Fruit fly (Drosophila melanogaster) whole organism, embryonic: ENCODE measurements around the gene Tace.
A peak's percentile ranks its signal among the peaks of the same experiment; 100 is the strongest.

Experiments used
- Aef1 ChIP-seq: fragments of 200-800 bp; sonication (Bioruptor generic); IDR thresholded peaks from 3 replicates; pipeline ENCODE4 v1.3.6; 2022; ENCODE audit warnings: missing biosample characterization, missing genetic modification characterization
- CG10366 ChIP-seq: fragments of 200-800 bp; sonication (Bioruptor generic); IDR thresholded peaks from 2 replicates; pipeline ENCODE4 v1.3.6; 2022; ENCODE audit warnings: missing biosample characterization, missing genetic modification characterization
- CG10543 ChIP-seq: fragments of 200-800 bp; sonication (Bioruptor generic); optimal IDR thresholded peaks from 3 replicates; lab custom pipeline; 2017; ENCODE audit warnings: missing biosample characterization, mild to moderate bottlenecking, missing genetic modification characterization, moderate library complexity
- CG10654 ChIP-seq: fragments of 200-800 bp; sonication (Bioruptor generic); optimal IDR thresholded peaks from 2 replicates; lab custom pipeline; 2016; ENCODE audit warnings: missing biosample characterization, missing genetic modification characterization
- CG1233 ChIP-seq: fragments of 200-800 bp; sonication (Bioruptor generic); optimal IDR thresholded peaks from 4 replicates; lab custom pipeline; 2018; ENCODE audit warnings: missing biosample characterization, mild to moderate bottlenecking, missing genetic modification characterization
- CG12659 ChIP-seq: fragments of 200-800 bp; sonication (Bioruptor generic); optimal IDR thresholded peaks from 3 replicates; lab custom pipeline; 2017; ENCODE audit warnings: mild to moderate bottlenecking, missing biosample characterization, missing genetic modification reagents, missing genetic modification characterization
- CG14667 ChIP-seq: fragments of 200-800 bp; sonication (Bioruptor generic); IDR thresholded peaks from 2 replicates; pipeline ENCODE4 v1.3.6; 2022; ENCODE audit warnings: missing biosample characterization, missing genetic modification characterization
- CG1647 ChIP-seq: fragments of 200-800 bp; sonication (Bioruptor generic); optimal IDR thresholded peaks from 3 replicates; lab custom pipeline; 2016; ENCODE audit warnings: missing biosample characterization, missing genetic modification characterization
- CG17186 ChIP-seq: fragments of 200-800 bp; sonication (Bioruptor generic); optimal IDR thresholded peaks from 3 replicates; lab custom pipeline; 2017; ENCODE audit warnings: missing biosample characterization, missing genetic modification reagents, missing genetic modification characterization
- CG17802 ChIP-seq: fragments of 200-800 bp; sonication (Bioruptor generic); optimal IDR thresholded peaks from 2 replicates; lab custom pipeline; 2018; ENCODE audit warnings: missing biosample characterization, mild to moderate bottlenecking, missing genetic modification characterization, moderate library complexity
- CG18619 ChIP-seq: fragments of 200-800 bp; sonication (Bioruptor generic); optimal IDR thresholded peaks from 3 replicates; lab custom pipeline; 2017; ENCODE audit warnings: missing biosample characterization, mild to moderate bottlenecking, missing genetic modification characterization
- CG18764 ChIP-seq: fragments of 200-800 bp; sonication (Bioruptor generic); optimal IDR thresholded peaks from 3 replicates; lab custom pipeline; 2016; ENCODE audit warnings: missing biosample characterization, missing genetic modification characterization
- CG30403 ChIP-seq: fragments of 200-800 bp; sonication (Bioruptor generic); optimal IDR thresholded peaks from 3 replicates; lab custom pipeline; 2016; ENCODE audit warnings: missing biosample characterization, missing genetic modification characterization
- CG3281 ChIP-seq: fragments of 200-800 bp; sonication (Bioruptor generic); optimal IDR thresholded peaks from 3 replicates; lab custom pipeline; 2017; ENCODE audit warnings: missing biosample characterization, mild to moderate bottlenecking, missing genetic modification characterization
- CG3407 ChIP-seq: fragments of 200-800 bp; sonication (Bioruptor generic); optimal IDR thresholded peaks from 2 replicates; lab custom pipeline; 2018; ENCODE audit warnings: missing biosample characterization, mild to moderate bottlenecking, missing genetic modification characterization
- CG6791 ChIP-seq: fragments of 200-800 bp; sonication (Bioruptor generic); IDR thresholded peaks from 3 replicates; pipeline ENCODE4 v1.3.6; 2022; ENCODE audit warnings: missing biosample characterization, missing genetic modification characterization; ENCODE audit not compliant: partially characterized antibody
- CG7745 ChIP-seq: fragments of 200-800 bp; sonication (Bioruptor generic); optimal IDR thresholded peaks from 2 replicates; lab custom pipeline; 2018; ENCODE audit warnings: missing biosample characterization, mild to moderate bottlenecking, missing genetic modification characterization, moderate library complexity
- CG8944 ChIP-seq: fragments of 200-800 bp; sonication (Bioruptor generic); optimal IDR thresholded peaks from 3 replicates; lab custom pipeline; 2016; ENCODE audit warnings: missing biosample characterization, missing genetic modification characterization
- CG9215 ChIP-seq: fragments of 200-800 bp; sonication (Bioruptor generic); IDR thresholded peaks from 2 replicates; pipeline ENCODE4 v1.3.6; 2022; ENCODE audit warnings: missing biosample characterization, missing genetic modification characterization
- Dad ChIP-seq: fragments of 200-800 bp; sonication (Bioruptor generic); optimal IDR thresholded peaks from 3 replicates; lab custom pipeline; 2016; ENCODE audit warnings: missing biosample characterization, missing genetic modification characterization
- Dref ChIP-seq: fragments of 200-800 bp; sonication (Bioruptor generic); IDR thresholded peaks from 2 replicates; pipeline ENCODE4 v1.3.6; 2022; ENCODE audit warnings: missing biosample characterization, missing genetic modification characterization
- Drgx ChIP-seq: fragments of 200-800 bp; sonication (Bioruptor generic); IDR thresholded peaks from 2 replicates; pipeline ENCODE4 v1.3.6; 2022; ENCODE audit warnings: missing biosample characterization, missing genetic modification characterization
- E2f2 ChIP-seq: fragments of 200-800 bp; sonication (Bioruptor generic); IDR thresholded peaks from 2 replicates; pipeline ENCODE4 v1.3.6; 2022; ENCODE audit warnings: missing biosample characterization, missing genetic modification characterization
- Fer1 ChIP-seq: fragments of 200-800 bp; sonication (Bioruptor generic); optimal IDR thresholded peaks from 2 replicates; lab custom pipeline; 2017; ENCODE audit warnings: missing biosample characterization, mild to moderate bottlenecking, missing genetic modification characterization
- HmgD ChIP-seq: fragments of 200-800 bp; sonication (Bioruptor generic); optimal IDR thresholded peaks from 3 replicates; lab custom pipeline; 2016; ENCODE audit warnings: missing biosample characterization, missing genetic modification characterization
- NFAT ChIP-seq: fragments of 200-800 bp; sonication (Bioruptor generic); IDR thresholded peaks from 2 replicates; pipeline ENCODE4 v1.3.6; 2022; ENCODE audit warnings: missing biosample characterization, missing genetic modification characterization
- Nf-YA ChIP-seq: fragments of 200-800 bp; sonication (Bioruptor generic); IDR thresholded peaks from 2 replicates; pipeline ENCODE4 v1.3.6; 2022; ENCODE audit warnings: missing biosample characterization, missing genetic modification characterization
- Opbp ChIP-seq: fragments of 200-800 bp; sonication (Bioruptor generic); IDR thresholded peaks from 3 replicates; pipeline ENCODE4 v1.3.6; 2022; ENCODE audit warnings: missing biosample characterization, missing genetic modification characterization; ENCODE audit not compliant: partially characterized antibody
- Poxn ChIP-seq: fragments of 200-800 bp; sonication (Bioruptor generic); IDR thresholded peaks from 2 replicates; pipeline ENCODE4 v1.3.6; 2022; ENCODE audit warnings: missing biosample characterization, missing genetic modification characterization
- Sox102F ChIP-seq: fragments of 200-800 bp; sonication (Bioruptor generic); optimal IDR thresholded peaks from 2 replicates; lab custom pipeline; 2018; ENCODE audit warnings: missing biosample characterization, mild to moderate bottlenecking, missing genetic modification characterization, moderate library complexity
- Sry-β ChIP-seq: fragments of 200-800 bp; sonication (Bioruptor generic); optimal IDR thresholded peaks from 2 replicates; lab custom pipeline; 2018; ENCODE audit warnings: missing biosample characterization, mild to moderate bottlenecking, missing genetic modification characterization, moderate library complexity
- TFAM ChIP-seq: fragments of 200-800 bp; sonication (Bioruptor generic); optimal IDR thresholded peaks from 2 replicates; lab custom pipeline; 2017; ENCODE audit warnings: missing biosample characterization, missing genetic modification characterization, inconsistent platforms
- Taf1 ChIP-seq: fragments of 200-800 bp; sonication (Bioruptor generic); IDR thresholded peaks from 2 replicates; pipeline ENCODE4 v1.3.6; 2022; ENCODE audit warnings: missing biosample characterization, missing genetic modification characterization
- ara ChIP-seq: fragments of 200-800 bp; sonication (Bioruptor generic); IDR thresholded peaks from 2 replicates; pipeline ENCODE4 v1.3.6; 2022; ENCODE audit warnings: missing biosample characterization, missing genetic modification characterization
- cg ChIP-seq: fragments of 200-800 bp; sonication (Bioruptor generic); optimal IDR thresholded peaks from 3 replicates; lab custom pipeline; 2019; ENCODE audit warnings: missing biosample characterization, mild to moderate bottlenecking, missing genetic modification characterization, moderate library complexity
- chn ChIP-seq: fragments of 200-800 bp; sonication (Bioruptor generic); optimal IDR thresholded peaks from 2 replicates; lab custom pipeline; 2016; ENCODE audit warnings: missing biosample characterization, missing genetic modification characterization
- crc ChIP-seq: fragments of 200-800 bp; sonication (Bioruptor generic); optimal IDR thresholded peaks from 2 replicates; lab custom pipeline; 2016; ENCODE audit warnings: missing biosample characterization, missing genetic modification characterization
- dimm ChIP-seq: fragments of 200-800 bp; sonication (Bioruptor generic); IDR thresholded peaks from 2 replicates; pipeline ENCODE4 v1.3.6; 2022; ENCODE audit warnings: missing biosample characterization, missing genetic modification characterization
- dmrt11E ChIP-seq: fragments of 200-800 bp; sonication (Bioruptor generic); optimal IDR thresholded peaks from 3 replicates; lab custom pipeline; 2018; ENCODE audit warnings: missing biosample characterization, mild to moderate bottlenecking, missing genetic modification characterization, moderate library complexity
- fd102C ChIP-seq: fragments of 200-800 bp; sonication (Bioruptor generic); optimal IDR thresholded peaks from 2 replicates; lab custom pipeline; 2018; ENCODE audit warnings: missing biosample characterization, mild to moderate bottlenecking, missing genetic modification characterization, moderate library complexity
- gem ChIP-seq: fragments of 200-800 bp; sonication (Bioruptor generic); optimal IDR thresholded peaks from 2 replicates; lab custom pipeline; 2019; ENCODE audit warnings: missing biosample characterization, mild to moderate bottlenecking, missing genetic modification characterization, moderate library complexity
- gsb ChIP-seq: fragments of 200-800 bp; sonication (Bioruptor generic); IDR thresholded peaks from 2 replicates; pipeline ENCODE4 v1.3.6; 2022; ENCODE audit warnings: missing biosample characterization, missing genetic modification characterization
- jumu ChIP-seq: fragments of 200-800 bp; sonication (Bioruptor generic); optimal IDR thresholded peaks from 3 replicates; lab custom pipeline; 2016; ENCODE audit warnings: missing biosample characterization, missing genetic modification characterization
- klu ChIP-seq: fragments of 200-800 bp; sonication (Bioruptor generic); IDR thresholded peaks from 2 replicates; pipeline ENCODE4 v1.3.6; 2022; ENCODE audit warnings: missing biosample characterization, missing genetic modification characterization
- knrl ChIP-seq: fragments of 200-800 bp; sonication (Bioruptor generic); IDR thresholded peaks from 3 replicates; pipeline ENCODE4 v1.3.6; 2022; ENCODE audit warnings: missing biosample characterization, missing genetic modification characterization; ENCODE audit not compliant: partially characterized antibody
- lmd ChIP-seq: fragments of 200-800 bp; sonication (Bioruptor generic); IDR thresholded peaks from 2 replicates; pipeline ENCODE4 v1.3.6; 2022; ENCODE audit warnings: missing biosample characterization, missing genetic modification characterization
- lov ChIP-seq, 2 experiments: fragments of 200-800 bp in 1 of 2; fragments of >200 bp in 1 of 2; sonication (Bioruptor generic) in 1 of 2; IDR thresholded peaks in 1 of 2; optimal IDR thresholded peaks in 1 of 2; 2 replicates in 1 of 2; 3 replicates in 1 of 2; pipeline versions ENCODE4 v1.3.6 to Lab custom; 2017 to 2022; ENCODE audit warnings: missing biosample characterization in 1 of 2, missing genetic modification characterization in 1 of 2
- odd ChIP-seq: fragments of 200-800 bp; sonication (Bioruptor generic); optimal IDR thresholded peaks from 2 replicates; lab custom pipeline; 2017; ENCODE audit warnings: missing biosample characterization, mild to moderate bottlenecking, missing genetic modification characterization
- p53 ChIP-seq: fragments of 200-800 bp; sonication (Bioruptor generic); optimal IDR thresholded peaks from 2 replicates; lab custom pipeline; 2016; ENCODE audit warnings: missing biosample characterization, missing genetic modification characterization
- pita ChIP-seq: fragments of 200-800 bp; sonication (Bioruptor generic); optimal IDR thresholded peaks from 2 replicates; lab custom pipeline; 2017; ENCODE audit warnings: missing biosample characterization, mild to moderate bottlenecking, missing genetic modification characterization
- row ChIP-seq: fragments of 200-800 bp; sonication (Bioruptor generic); IDR thresholded peaks from 3 replicates; pipeline ENCODE4 v1.3.6; 2022; ENCODE audit warnings: missing biosample characterization, missing genetic modification characterization

Tace gene

dm6 chr3R:30014977-30015514 lies 14.7 kb downstream of the Tace start, which contains the start of gene CG7920 (continued):
- TF ChIP-seq CG3407: no peak
- no peak for TF ChIP-seq Sox102F (GFP tag; lab: Kevin White, UChicago)
- TF ChIP-seq Aef1: no peak
- TF ChIP-seq p53 (GFP tag; lab: Kevin White, UChicago): no peak
- no peak for TF ChIP-seq Nf-YA (GFP tag; lab: Robert Waterston, UW)
- no peak for TF ChIP-seq CG10654
- peak; percentile 71 for TF ChIP-seq Fer1 (GFP tag; lab: Kevin White, UChicago)
- TF ChIP-seq CG12659 (GFP tag; lab: Kevin White, UChicago): peak; percentile 64
- TF ChIP-seq jumu (GFP tag; lab: Kevin White, UChicago): no peak
- TF ChIP-seq Dref (GFP tag; lab: Robert Waterston, UW): peak; percentile 91
- no peak for TF ChIP-seq lov (optimal IDR thresholded peaks at IDR 0.05; lab: Kevin White, UChicago)
- TF ChIP-seq lov (GFP tag; IDR thresholded peaks at IDR 0.05; lab: Robert Waterston, UW): no peak
- peak; percentile 76 for TF ChIP-seq knrl
- TF ChIP-seq CG6791 (GFP tag; lab: Robert Waterston, UW): peak; percentile 73
- no peak for TF ChIP-seq CG7745 (tag; lab: Kevin White, UChicago)
- TF ChIP-seq Dad: no peak
- no peak for TF ChIP-seq CG18619
- no peak for TF ChIP-seq Sry-β (GFP tag; lab: Kevin White, UChicago)
- peak; percentile 46 for TF ChIP-seq CG3281 (GFP tag; lab: Kevin White, UChicago)
- no peak for TF ChIP-seq CG18764
- TF ChIP-seq Poxn (GFP tag; lab: Robert Waterston, UW): no peak
- TF ChIP-seq CG10543 (GFP tag; lab: Kevin White, UChicago): peak; percentile 58
- peak; percentile 43 for TF ChIP-seq CG17186 (GFP tag; lab: Kevin White, UChicago)
- peak; percentile 99 for TF ChIP-seq E2f2 (GFP tag; lab: Robert Waterston, UW)
- no peak for TF ChIP-seq gem (tag; lab: Kevin White, UChicago)
- no peak for TF ChIP-seq CG8944
- peak; percentile 22 for TF ChIP-seq CG30403 (GFP tag; lab: Kevin White, UChicago)
- TF ChIP-seq pita (GFP tag; lab: Kevin White, UChicago): no peak
- TF ChIP-seq fd102C: no peak
- TF ChIP-seq CG1233 (GFP tag; lab: Kevin White, UChicago): no peak
- peak; percentile 37 for TF ChIP-seq odd (GFP tag; lab: Kevin White, UChicago)
- TF ChIP-seq dimm: no peak; the same call in 1 of the 2 replicates
- TF ChIP-seq dmrt11E: no peak
- peak; percentile 75 for TF ChIP-seq Opbp (GFP tag; lab: Robert Waterston, UW)
- no peak for TF ChIP-seq HmgD (GFP tag; lab: Kevin White, UChicago)
- no peak for TF ChIP-seq Taf1 (GFP tag; lab: Robert Waterston, UW)
- peak; percentile 12; the same call in 1 of the 2 replicates for TF ChIP-seq NFAT
- peak; percentile 50; the same call in 1 of the 2 replicates for TF ChIP-seq Drgx
- TF ChIP-seq ara (GFP tag; lab: Robert Waterston, UW): no peak
- TF ChIP-seq klu (GFP tag; lab: Robert Waterston, UW): no peak
- TF ChIP-seq gsb (GFP tag; lab: Robert Waterston, UW): no peak
- TF ChIP-seq CG14667 (GFP tag; lab: Robert Waterston, UW): no peak
- TF ChIP-seq CG17802 (tag; lab: Kevin White, UChicago): no peak
- TF ChIP-seq CG10366 (GFP tag; lab: Robert Waterston, UW): no peak
- TF ChIP-seq CG9215: no peak
- TF ChIP-seq row: no peak
- TF ChIP-seq TFAM (GFP tag; lab: Kevin White, UChicago): no peak
- TF ChIP-seq crc: no peak
- TF ChIP-seq lmd: no peak
- TF ChIP-seq cg (GFP tag; lab: Kevin White, UChicago): no peak
- TF ChIP-seq chn (GFP tag; lab: Kevin White, UChicago): no peak
- no peak for TF ChIP-seq CG1647 (GFP tag; lab: Kevin White, UChicago)
